Fruit fly (Drosophila melanogaster): Measurements from ENCODE around the gene Atg101.

Gene Atg101

dm6 chrX:18783417-18784123, 7.9 kb upstream of the Atg101 start, which contains the start of gene CG18259 (continued):
- TF ChIP-seq Nf-YA (GFP tag; IDR thresholded peaks at IDR 0.05) (no peak), wek (GFP tag; optimal IDR thresholded peaks at IDR 0.05) (no peak), Bdp1 (GFP tag; optimal IDR thresholded peaks at IDR 0.05) (no peak), br (optimal IDR thresholded peaks at IDR 0.05) (no peak), CG4282 (GFP tag; optimal IDR thresholded peaks at IDR 0.05) (no peak), nau (GFP tag; optimal IDR thresholded peaks at IDR 0.05) (no peak), CG11560 (tag; IDR thresholded peaks at IDR 0.05) (no peak), HHEX (GFP tag; optimal IDR thresholded peaks at IDR 0.05) (no peak), Dek (tag; optimal IDR thresholded peaks at IDR 0.05) (no peak), HmgD (GFP tag; optimal IDR thresholded peaks at IDR 0.05) (peak; percentile 23), Hmx (GFP tag; optimal IDR thresholded peaks at IDR 0.05) (no peak), ind (GFP tag; optimal IDR thresholded peaks at IDR 0.05) (no peak), Meics (GFP tag; optimal IDR thresholded peaks at IDR 0.05) (no peak), Hey (tag; optimal IDR thresholded peaks at IDR 0.05) (no peak), CG10959 (GFP tag; IDR thresholded peaks at IDR 0.05) (no peak), psq (GFP tag; optimal IDR thresholded peaks at IDR 0.05) (no peak), Myb (GFP tag; optimal IDR thresholded peaks at IDR 0.05) (no peak), hth (optimal IDR thresholded peaks at IDR 0.05) (no peak), sr (GFP tag; IDR thresholded peaks at IDR 0.05) (no peak), Tbp (GFP tag; optimal IDR thresholded peaks at IDR 0.05) (no peak), Deaf1 (tag; optimal IDR thresholded peaks at IDR 0.05) (no peak), Doc3 (GFP tag; IDR thresholded peaks at IDR 0.05; ENCODE audit: partially characterized antibody) (peak; percentile 67), gcm (GFP tag; optimal IDR thresholded peaks at IDR 0.05) (no peak), ham (GFP tag; IDR thresholded peaks at IDR 0.05) (no peak), CG2116 (GFP tag; optimal IDR thresholded peaks at IDR 0.05) (peak; percentile 57), repo (GFP tag; optimal IDR thresholded peaks at IDR 0.05) (no peak), NfI (GFP tag; optimal IDR thresholded peaks at IDR 0.05) (no peak), lmd (GFP tag; IDR thresholded peaks at IDR 0.05) (no peak), NC2β (GFP tag; optimal IDR thresholded peaks at IDR 0.05) (no peak), Hr39 (optimal IDR thresholded peaks at IDR 0.05) (no peak), pan (optimal IDR thresholded peaks at IDR 0.05) (no peak), pan (GFP tag; optimal IDR thresholded peaks at IDR 0.05 in 1 of 2, IDR thresholded peaks at IDR 0.05 in 1 of 2) (no peak), CG16863 (GFP tag; optimal IDR thresholded peaks at IDR 0.05) (no peak), chif (GFP tag; optimal IDR thresholded peaks at IDR 0.05) (no peak), prd (optimal IDR thresholded peaks at IDR 0.05) (no peak), prd (GFP tag; IDR thresholded peaks at IDR 0.05) (0 out of 3 replicates have a peak, but pooled peaks have one; percentile 9), vfl (GFP tag; optimal IDR thresholded peaks at IDR 0.05) (no peak), nerfin-1 (tag; optimal IDR thresholded peaks at IDR 0.05) (no peak), usp (GFP tag; optimal IDR thresholded peaks at IDR 0.05) (no peak), H15 (GFP tag; IDR thresholded peaks at IDR 0.05) (no peak), phol (tag; optimal IDR thresholded peaks at IDR 0.05) (peak; percentile 56), Gsc (GFP tag; IDR thresholded peaks at IDR 0.05) (no peak), dmrt99B (tag; optimal IDR thresholded peaks at IDR 0.05) (no peak), kni (GFP tag; optimal IDR thresholded peaks at IDR 0.05) (no peak), bowl (GFP tag; IDR thresholded peaks at IDR 0.05) (no peak), CG9437 (GFP tag; optimal IDR thresholded peaks at IDR 0.05) (no peak), CG18262 (tag; optimal IDR thresholded peaks at IDR 0.05) (no peak), CG30431 (GFP tag; optimal IDR thresholded peaks at IDR 0.05) (no peak), luna (GFP tag; optimal IDR thresholded peaks at IDR 0.05) (no peak), CG4424 (GFP tag; optimal IDR thresholded peaks at IDR 0.05) (no peak), Lim3 (GFP tag; IDR thresholded peaks at IDR 0.05) (no peak), CG13624 (GFP tag; optimal IDR thresholded peaks at IDR 0.05) (no peak), E2f2 (GFP tag; IDR thresholded peaks at IDR 0.05) (0 out of 2 replicates have a peak, but pooled peaks have one; percentile 18)
